Fruit fly (Drosophila melanogaster) whole organism, embryonic: ENCODE measurements around the gene AP-1sigma.

ENCODE experiments used
- ATbp ChIP-seq: fragments of 200-800 bp; sonication (Bioruptor generic); optimal IDR thresholded peaks from 2 replicates; lab custom pipeline; 2017; ENCODE audit warnings: missing biosample characterization, mild to moderate bottlenecking, missing genetic modification characterization, missing genetic modification reagents
- Aef1 ChIP-seq: fragments of 200-800 bp; sonication (Bioruptor generic); IDR thresholded peaks from 3 replicates; pipeline ENCODE4 v1.3.6; 2022; ENCODE audit warnings: missing biosample characterization, missing genetic modification characterization
- Atf6 ChIP-seq: fragments of 200-800 bp; sonication (Bioruptor generic); IDR thresholded peaks from 2 replicates; pipeline ENCODE4 v1.3.6; 2022; ENCODE audit warnings: missing biosample characterization, missing genetic modification characterization
- BEAF-32 ChIP-seq: fragments of 200-800 bp; sonication (Bioruptor generic); optimal IDR thresholded peaks from 3 replicates; lab custom pipeline; 2017; ENCODE audit warnings: missing biosample characterization, missing genetic modification characterization, mild to moderate bottlenecking, moderate library complexity, missing genetic modification reagents
- CG10147 ChIP-seq: fragments of 200-800 bp; sonication (Bioruptor generic); optimal IDR thresholded peaks from 2 replicates; lab custom pipeline; 2019; ENCODE audit warnings: missing biosample characterization, mild to moderate bottlenecking, missing genetic modification characterization, moderate library complexity
- CG11247 ChIP-seq: fragments of 200-800 bp; sonication (Bioruptor generic); IDR thresholded peaks from 2 replicates; pipeline ENCODE4 v1.3.6; 2022; ENCODE audit warnings: missing biosample characterization, missing genetic modification characterization
- CG11398 ChIP-seq: fragments of 200-800 bp; sonication (Bioruptor generic); optimal IDR thresholded peaks from 2 replicates; lab custom pipeline; 2016; ENCODE audit warnings: missing biosample characterization, missing genetic modification characterization
- CG12659 ChIP-seq: fragments of 200-800 bp; sonication (Bioruptor generic); optimal IDR thresholded peaks from 3 replicates; lab custom pipeline; 2017; ENCODE audit warnings: mild to moderate bottlenecking, missing biosample characterization, missing genetic modification reagents, missing genetic modification characterization
- CG12744 ChIP-seq: fragments of 200-800 bp; sonication (Bioruptor generic); optimal IDR thresholded peaks from 2 replicates; lab custom pipeline; 2016; ENCODE audit warnings: missing biosample characterization, missing genetic modification characterization
- CG15073 ChIP-seq: fragments of 200-800 bp; sonication (Bioruptor generic); optimal IDR thresholded peaks from 2 replicates; lab custom pipeline; 2016; ENCODE audit warnings: missing biosample characterization, missing genetic modification characterization
- CG18476 ChIP-seq: fragments of 200-800 bp; sonication (Bioruptor generic); optimal IDR thresholded peaks from 2 replicates; lab custom pipeline; 2016; ENCODE audit warnings: missing biosample characterization, mild to moderate bottlenecking, missing genetic modification characterization
- CG18599 ChIP-seq: fragments of 200-800 bp; sonication (Bioruptor generic); optimal IDR thresholded peaks from 3 replicates; lab custom pipeline; 2017; ENCODE audit warnings: missing biosample characterization, missing genetic modification characterization, mild to moderate bottlenecking, moderate library complexity, missing genetic modification reagents
- CG3163 ChIP-seq: fragments of 200-800 bp; sonication (Bioruptor generic); optimal IDR thresholded peaks from 3 replicates; lab custom pipeline; 2016; ENCODE audit warnings: missing biosample characterization, missing genetic modification characterization
- CG34376 ChIP-seq: fragments of 200-800 bp; sonication (Bioruptor generic); optimal IDR thresholded peaks from 2 replicates; lab custom pipeline; 2018; ENCODE audit warnings: missing biosample characterization, mild to moderate bottlenecking, missing genetic modification characterization
- CG6254 ChIP-seq: fragments of 200-800 bp; sonication (Bioruptor generic); optimal IDR thresholded peaks from 3 replicates; lab custom pipeline; 2017; ENCODE audit warnings: mild to moderate bottlenecking, missing biosample characterization, missing genetic modification reagents, missing genetic modification characterization
- CG6272 ChIP-seq: fragments of 200-800 bp; sonication (Bioruptor generic); IDR thresholded peaks from 2 replicates; pipeline ENCODE4 v1.3.6; 2022; ENCODE audit warnings: missing biosample characterization, missing genetic modification characterization
- CG6854 ChIP-seq: fragments of 200-800 bp; sonication (Bioruptor generic); optimal IDR thresholded peaks from 3 replicates; lab custom pipeline; 2017; ENCODE audit warnings: missing biosample characterization, mild to moderate bottlenecking, missing genetic modification characterization
- CG7928 ChIP-seq: fragments of 200-800 bp; sonication (Bioruptor generic); optimal IDR thresholded peaks from 2 replicates; lab custom pipeline; 2017; ENCODE audit warnings: missing biosample characterization, mild to moderate bottlenecking, missing genetic modification characterization
- CG7987 ChIP-seq: fragments of 200-800 bp; sonication (Bioruptor generic); optimal IDR thresholded peaks from 2 replicates; lab custom pipeline; 2018; ENCODE audit warnings: missing biosample characterization, mild to moderate bottlenecking, missing genetic modification characterization, moderate library complexity
- CG8944 ChIP-seq: fragments of 200-800 bp; sonication (Bioruptor generic); optimal IDR thresholded peaks from 3 replicates; lab custom pipeline; 2016; ENCODE audit warnings: missing biosample characterization, missing genetic modification characterization
- Doc3 ChIP-seq: fragments of 200-800 bp; sonication (Bioruptor generic); IDR thresholded peaks from 3 replicates; pipeline ENCODE4 v1.3.6; 2022; ENCODE audit warnings: missing biosample characterization, missing genetic modification characterization; ENCODE audit not compliant: partially characterized antibody
- Hr39 ChIP-seq: fragments of >200 bp; optimal IDR thresholded peaks from 2 replicates; lab custom pipeline; 2017
- Mes4 ChIP-seq: fragments of 200-800 bp; sonication (Bioruptor generic); optimal IDR thresholded peaks from 2 replicates; lab custom pipeline; 2016; ENCODE audit warnings: missing biosample characterization, missing genetic modification characterization
- Myb ChIP-seq: fragments of 200-800 bp; sonication (Bioruptor generic); optimal IDR thresholded peaks from 2 replicates; lab custom pipeline; 2016; ENCODE audit warnings: missing biosample characterization, missing genetic modification characterization
- NFAT ChIP-seq: fragments of 200-800 bp; sonication (Bioruptor generic); IDR thresholded peaks from 2 replicates; pipeline ENCODE4 v1.3.6; 2022; ENCODE audit warnings: missing biosample characterization, missing genetic modification characterization
- Oaz ChIP-seq: fragments of 200-800 bp; sonication (Bioruptor generic); IDR thresholded peaks from 2 replicates; pipeline ENCODE4 v1.3.6; 2022; ENCODE audit warnings: missing biosample characterization, missing genetic modification characterization
- Usf ChIP-seq: fragments of 200-800 bp; sonication (Bioruptor generic); optimal IDR thresholded peaks from 2 replicates; lab custom pipeline; 2017; ENCODE audit warnings: missing genotype, missing biosample characterization, missing genetic modification characterization
- aop ChIP-seq: fragments of 200-800 bp; sonication (Bioruptor generic); IDR thresholded peaks from 2 replicates; pipeline ENCODE4 v1.3.6; 2022; ENCODE audit warnings: missing biosample characterization, missing genetic modification characterization
- ap ChIP-seq: fragments of 200-800 bp; sonication (Bioruptor generic); IDR thresholded peaks from 2 replicates; pipeline ENCODE4 v1.3.6; 2022; ENCODE audit warnings: missing biosample characterization, missing genetic modification characterization
- bcd ChIP-seq: fragments of 200-800 bp; sonication (Bioruptor generic); optimal IDR thresholded peaks from 2 replicates; lab custom pipeline; 2017; ENCODE audit warnings: missing biosample characterization, mild to moderate bottlenecking, missing genetic modification characterization
- crol ChIP-seq: fragments of 200-800 bp; sonication (Bioruptor generic); IDR thresholded peaks from 2 replicates; pipeline ENCODE4 v1.3.6; 2022; ENCODE audit warnings: missing biosample characterization, missing genetic modification characterization
- da ChIP-seq: fragments of 200-800 bp; sonication (Bioruptor generic); optimal IDR thresholded peaks from 2 replicates; lab custom pipeline; 2016; ENCODE audit warnings: missing biosample characterization, missing genetic modification characterization
- danr ChIP-seq: fragments of 200-800 bp; sonication (Bioruptor generic); IDR thresholded peaks from 2 replicates; pipeline ENCODE4 v1.3.6; 2022; ENCODE audit warnings: missing biosample characterization, missing genetic modification characterization
- dati ChIP-seq: fragments of 200-800 bp; sonication (Bioruptor generic); IDR thresholded peaks from 2 replicates; pipeline ENCODE4 v1.3.6; 2022; ENCODE audit warnings: missing biosample characterization, missing genetic modification characterization
- fd3F ChIP-seq: fragments of 200-800 bp; sonication (Bioruptor generic); optimal IDR thresholded peaks from 2 replicates; lab custom pipeline; 2018; ENCODE audit warnings: missing biosample characterization, mild to moderate bottlenecking, missing genetic modification characterization, moderate library complexity
- fd96Cb ChIP-seq: fragments of 200-800 bp; sonication (Bioruptor generic); optimal IDR thresholded peaks from 2 replicates; lab custom pipeline; 2018; ENCODE audit warnings: missing biosample characterization, mild to moderate bottlenecking, missing genetic modification characterization, moderate library complexity
- fu2 ChIP-seq: fragments of 200-800 bp; sonication (Bioruptor generic); optimal IDR thresholded peaks from 2 replicates; lab custom pipeline; 2016; ENCODE audit warnings: missing biosample characterization, missing genetic modification characterization
- grn ChIP-seq: fragments of 200-800 bp; sonication (Bioruptor generic); optimal IDR thresholded peaks from 3 replicates; lab custom pipeline; 2017; ENCODE audit warnings: missing biosample characterization, missing genetic modification characterization
- gt ChIP-seq: fragments of 200-800 bp; sonication (Bioruptor generic); IDR thresholded peaks from 2 replicates; pipeline ENCODE4 v1.3.6; 2022; ENCODE audit warnings: missing biosample characterization, missing genetic modification characterization
- insv ChIP-seq, 2 experiments: fragments of 200-800 bp; sonication (Bioruptor generic); optimal IDR thresholded peaks; 3 replicates each; lab custom pipeline; 2016 to 2018; ENCODE audit warnings: missing biosample characterization in 2 of 2, missing genetic modification characterization in 2 of 2
- kah ChIP-seq: fragments of 200-800 bp; sonication (Bioruptor generic); optimal IDR thresholded peaks from 2 replicates; lab custom pipeline; 2018; ENCODE audit warnings: missing biosample characterization, mild to moderate bottlenecking, missing genetic modification characterization
- kni ChIP-seq: fragments of 200-800 bp; sonication (Bioruptor generic); optimal IDR thresholded peaks from 3 replicates; lab custom pipeline; 2017; ENCODE audit warnings: mild to moderate bottlenecking, missing biosample characterization, missing genetic modification reagents, missing genetic modification characterization
- lab ChIP-seq: fragments of 200-800 bp; sonication (Bioruptor generic); optimal IDR thresholded peaks from 3 replicates; lab custom pipeline; 2017; ENCODE audit warnings: missing biosample characterization, missing genetic modification characterization, mild to moderate bottlenecking, moderate library complexity, missing genetic modification reagents
- mld ChIP-seq: fragments of 200-800 bp; sonication (Bioruptor generic); IDR thresholded peaks from 3 replicates; pipeline ENCODE4 v1.3.6; 2022; ENCODE audit warnings: missing biosample characterization, missing genetic modification characterization; ENCODE audit not compliant: partially characterized antibody
- nau ChIP-seq: fragments of 200-800 bp; sonication (Bioruptor generic); optimal IDR thresholded peaks from 3 replicates; lab custom pipeline; 2017; ENCODE audit warnings: missing biosample characterization, mild to moderate bottlenecking, missing genetic modification characterization, missing genetic modification reagents
- nom ChIP-seq: fragments of 200-800 bp; sonication (Bioruptor generic); optimal IDR thresholded peaks from 2 replicates; lab custom pipeline; 2017; ENCODE audit warnings: missing biosample characterization, missing genetic modification characterization, mild to moderate bottlenecking, moderate library complexity, missing genetic modification reagents
- org-1 ChIP-seq: fragments of 200-800 bp; sonication (Bioruptor generic); optimal IDR thresholded peaks from 2 replicates; lab custom pipeline; 2017; ENCODE audit warnings: missing biosample characterization, missing genetic modification characterization
- pb ChIP-seq: fragments of 200-800 bp; sonication (Bioruptor generic); optimal IDR thresholded peaks from 3 replicates; lab custom pipeline; 2016; ENCODE audit warnings: missing biosample characterization, missing genetic modification characterization
- pfk ChIP-seq: fragments of 200-800 bp; sonication (Bioruptor generic); optimal IDR thresholded peaks from 2 replicates; lab custom pipeline; 2018; ENCODE audit warnings: missing biosample characterization, mild to moderate bottlenecking, missing genetic modification characterization, moderate library complexity
- row ChIP-seq: fragments of 200-800 bp; sonication (Bioruptor generic); IDR thresholded peaks from 3 replicates; pipeline ENCODE4 v1.3.6; 2022; ENCODE audit warnings: missing biosample characterization, missing genetic modification characterization
- tll ChIP-seq, 2 experiments: fragments of 200-800 bp in 1 of 2; fragments of >200 bp in 1 of 2; sonication (Bioruptor generic) in 1 of 2; optimal IDR thresholded peaks; 2 replicates each; lab custom pipeline; 2017 to 2019; ENCODE audit warnings: missing biosample characterization in 2 of 2, missing genetic modification characterization in 2 of 2, mild to moderate bottlenecking in 1 of 2, moderate library complexity in 1 of 2

Gene AP-1sigma

DNA sequence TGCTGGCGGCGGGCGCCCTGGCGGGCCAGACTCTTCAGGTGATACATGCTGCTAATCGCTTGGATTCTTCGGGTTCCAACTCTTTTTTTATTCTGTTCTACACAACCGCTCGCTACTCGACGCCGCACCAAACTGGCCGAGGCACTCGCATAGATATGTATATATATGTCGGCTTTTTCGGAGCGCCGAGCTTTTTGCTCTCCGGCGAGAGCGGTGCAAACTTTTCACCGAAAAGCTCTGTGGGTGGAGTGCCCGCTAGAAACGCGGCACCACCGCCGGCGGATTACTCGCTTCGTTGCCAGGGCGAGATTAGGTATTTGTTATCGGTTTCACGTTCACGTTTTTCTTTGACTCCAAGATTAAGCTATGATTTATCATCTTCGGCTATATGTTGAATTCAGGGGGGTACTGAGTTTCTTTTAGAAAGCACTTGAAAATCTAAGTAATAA is 15.5 kb upstream of the AP-1sigma start, which contains the start of gene Gdh (continued):
- no peak for TF ChIP-seq CG3163
- no peak for TF ChIP-seq ATbp (GFP tag; lab: Kevin White, UChicago)
- no peak for TF ChIP-seq ap
- no peak for TF ChIP-seq gt (GFP tag; lab: Robert Waterston, UW)
- TF ChIP-seq da (GFP tag; lab: Kevin White, UChicago) = no peak
- peak; percentile 89 for TF ChIP-seq CG34376 (GFP tag; lab: Kevin White, UChicago)
- no peak for TF ChIP-seq CG11398 (GFP tag; lab: Kevin White, UChicago)
- TF ChIP-seq CG10147 (GFP tag; lab: Kevin White, UChicago) = peak; percentile 35
- no peak for TF ChIP-seq fd3F (GFP tag; lab: Kevin White, UChicago)
- peak; percentile 36; the same call in 1 of the 3 replicates for TF ChIP-seq row
- no peak for TF ChIP-seq fd96Cb (tag; lab: Kevin White, UChicago)
- peak; percentile 58 for TF ChIP-seq grn
- no peak for TF ChIP-seq CG12744 (GFP tag; lab: Kevin White, UChicago)
- TF ChIP-seq mld (GFP tag; lab: Robert Waterston, UW) = no peak
- TF ChIP-seq BEAF-32 = peak; percentile 10
- TF ChIP-seq nom = peak; percentile 72
- TF ChIP-seq CG18476 (GFP tag; lab: Kevin White, UChicago) = no peak
- TF ChIP-seq Aef1 (GFP tag; lab: Robert Waterston, UW) = no peak
- no peak for TF ChIP-seq CG6254 (GFP tag; lab: Kevin White, UChicago)
- TF ChIP-seq CG7987 = peak; percentile 58
- no peak for TF ChIP-seq Usf (GFP tag; lab: Kevin White, UChicago)
- TF ChIP-seq crol (GFP tag; lab: Robert Waterston, UW) = no peak
- no peak for TF ChIP-seq CG12659
- TF ChIP-seq Atf6 (GFP tag; lab: Robert Waterston, UW) = peak; percentile 55
- no peak for TF ChIP-seq nau (GFP tag; lab: Kevin White, UChicago)
- TF ChIP-seq fu2 = no peak
- no peak for TF ChIP-seq tll (GFP tag; optimal IDR thresholded peaks at IDR 0.05; lab: Kevin White, UChicago)
- TF ChIP-seq CG8944 = no peak
- TF ChIP-seq, all 482 proteins: peak for 144

DNA sequence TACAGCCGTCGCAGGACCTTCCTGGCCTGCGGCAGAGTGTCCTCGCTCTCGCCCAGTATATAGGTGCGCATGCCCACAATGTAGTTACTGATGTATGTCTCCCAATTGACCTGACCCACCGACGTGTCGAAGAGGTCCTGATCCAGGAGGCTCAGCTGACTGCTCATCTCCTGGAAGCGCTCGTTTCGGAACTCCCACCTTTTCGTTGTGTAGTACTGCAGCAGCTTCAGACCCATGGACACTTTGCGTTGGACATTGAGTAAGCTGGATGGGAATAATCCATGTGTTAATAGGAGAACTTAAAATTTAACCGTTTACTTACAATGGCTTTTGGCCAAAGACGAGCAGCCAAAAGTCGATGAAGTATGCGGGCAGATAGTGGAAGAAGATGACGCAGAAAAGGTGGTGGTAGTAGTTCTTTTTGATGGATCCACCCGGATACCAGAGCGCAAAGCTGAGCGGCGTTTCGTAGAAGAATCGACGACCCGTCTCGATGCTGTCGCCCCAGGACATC is 14.6 kb upstream of the AP-1sigma start:
- no peak for TF ChIP-seq NFAT (GFP tag; lab: Robert Waterston, UW)
- TF ChIP-seq CG6272 (GFP tag; lab: Robert Waterston, UW) = no peak
- TF ChIP-seq lab (GFP tag; lab: Kevin White, UChicago) = no peak
- no peak for TF ChIP-seq kni
- no peak for TF ChIP-seq CG8944
- no peak for TF ChIP-seq Hr39 (lab: Kevin White, UChicago)
- TF ChIP-seq kah (GFP tag; lab: Kevin White, UChicago) = no peak
- TF ChIP-seq insv (GFP tag; optimal IDR thresholded peaks at IDR 0.05; lab: Kevin White, UChicago) = no peak
- TF ChIP-seq Doc3 (GFP tag; lab: Robert Waterston, UW) = no peak
- no peak for TF ChIP-seq CG11247 (GFP tag; lab: Robert Waterston, UW)
- TF ChIP-seq bcd = no peak
- TF ChIP-seq aop (GFP tag; lab: Robert Waterston, UW) = no peak
- no peak for TF ChIP-seq CG18599
- TF ChIP-seq CG15073 (GFP tag; lab: Kevin White, UChicago) = no peak
- TF ChIP-seq Myb (GFP tag; lab: Kevin White, UChicago) = no peak
- no peak for TF ChIP-seq CG7928
- TF ChIP-seq CG10147 (GFP tag; lab: Kevin White, UChicago) = no peak
- TF ChIP-seq dati = no peak
- TF ChIP-seq nau (GFP tag; lab: Kevin White, UChicago) = no peak
- 0 out of 2 replicates have a peak, but pooled peaks have one; percentile 9 for TF ChIP-seq Oaz (GFP tag; lab: Robert Waterston, UW)
- no peak for TF ChIP-seq pfk (GFP tag; lab: Kevin White, UChicago)
- TF ChIP-seq CG6854 (GFP tag; lab: Kevin White, UChicago) = peak; percentile 29
- TF ChIP-seq danr (GFP tag; lab: Robert Waterston, UW) = no peak
- no peak for TF ChIP-seq Mes4 (GFP tag; lab: Kevin White, UChicago)
- no peak for TF ChIP-seq org-1 (GFP tag; lab: Kevin White, UChicago)
- no peak for TF ChIP-seq pb
